Worm (Caenorhabditis elegans): ENCODE data around the gene gba-3.

ce11 chrIV:17453200-17453599 is 19.9 kb upstream of the gba-3 start:
- TF ChIP-seq T22C8.4 (GFP tag; IDR thresholded peaks at IDR 0.05) = no peak
- no peak for TF ChIP-seq cog-1 (tag; optimal IDR thresholded peaks at IDR 0.05)
- no peak for TF ChIP-seq ztf-29 (GFP tag; IDR thresholded peaks at IDR 0.05)

Data from whole organism, midembryonic.